Worm (Caenorhabditis elegans) whole organism, early embryonic: ENCODE results near the gene C34H4.1.
A peak's percentile ranks its signal among the peaks of the same experiment; 100 is the strongest.

Experiments
- B0310.2 ChIP-seq: sonication (generic microtip); optimal IDR thresholded peaks from 2 replicates; lab custom pipeline; 2016; ENCODE audit warnings: mild to moderate bottlenecking, missing genetic modification characterization, missing compliant biosample characterization
- F13C5.2 ChIP-seq: sonication (generic microtip); optimal IDR thresholded peaks from 2 replicates; lab custom pipeline; 2017; ENCODE audit warnings: mild to moderate bottlenecking, missing genetic modification characterization, inconsistent platforms, missing compliant biosample characterization
- aly-1 ChIP-seq: sonication (generic microtip); optimal IDR thresholded peaks from 2 replicates; lab custom pipeline; 2016; ENCODE audit warnings: missing genetic modification characterization, missing compliant biosample characterization
- ama-1 ChIP-seq: fragments of 150-350 bp; optimal IDR thresholded peaks from 2 replicates; lab custom pipeline; 2014
- ceh-13 ChIP-seq: fragments of 200-800 bp; sonication (Bioruptor generic); optimal IDR thresholded peaks from 2 replicates; lab custom pipeline; 2018; ENCODE audit warnings: mild to moderate bottlenecking, missing genetic modification characterization, missing compliant biosample characterization
- ceh-36 ChIP-seq: sonication (generic microtip); optimal IDR thresholded peaks from 2 replicates; lab custom pipeline; 2016; ENCODE audit warnings: missing genetic modification characterization, inconsistent platforms, missing compliant biosample characterization
- ets-7 ChIP-seq: sonication (generic microtip); optimal IDR thresholded peaks from 2 replicates; lab custom pipeline; 2016; ENCODE audit warnings: missing genotype, missing genetic modification characterization, missing compliant biosample characterization
- flt-1 ChIP-seq: fragments of 200-800 bp; sonication (Bioruptor generic); IDR thresholded peaks from 2 replicates; pipeline ENCODE4 v1.3.6; 2022; ENCODE audit warnings: missing genetic modification characterization, missing compliant biosample characterization
- hmbx-1 ChIP-seq: sonication (generic microtip); optimal IDR thresholded peaks from 2 replicates; lab custom pipeline; 2016; ENCODE audit warnings: mild to moderate bottlenecking, missing genetic modification characterization, missing compliant biosample characterization
- hmg-4 ChIP-seq: fragments of 200-800 bp; sonication (Bioruptor generic); optimal IDR thresholded peaks from 2 replicates; lab custom pipeline; 2018; ENCODE audit warnings: mild to moderate bottlenecking, missing genetic modification characterization, missing compliant biosample characterization
- hnd-1 ChIP-seq: sonication (generic microtip); optimal IDR thresholded peaks from 2 replicates; lab custom pipeline; 2016; ENCODE audit warnings: missing genetic modification characterization, missing compliant biosample characterization
- pes-1 ChIP-seq: fragments of 200-800 bp; sonication (Bioruptor generic); IDR thresholded peaks from 2 replicates; pipeline ENCODE4 v1.3.6; 2022; ENCODE audit warnings: missing genetic modification reagents, missing genetic modification characterization, missing compliant biosample characterization
- scrt-1 ChIP-seq: fragments of 200-800 bp; sonication (Bioruptor generic); IDR thresholded peaks from 2 replicates; pipeline ENCODE4 v1.3.6; 2022; ENCODE audit warnings: missing genetic modification characterization, missing compliant biosample characterization
- sea-1 ChIP-seq: fragments of 200-800 bp; sonication (Bioruptor generic); conservative IDR thresholded peaks from 2 replicates; pipeline ENCODE4 v1.3.6; 2022; ENCODE audit warnings: missing genetic modification characterization, missing compliant biosample characterization
- tbx-11 ChIP-seq: fragments of 200-800 bp; sonication (Bioruptor generic); IDR thresholded peaks from 2 replicates; pipeline ENCODE4 v1.3.6; 2022; ENCODE audit warnings: missing genetic modification characterization, missing compliant biosample characterization
- tbx-37 ChIP-seq: fragments of 200-800 bp; sonication (Bioruptor generic); conservative IDR thresholded peaks from 2 replicates; pipeline ENCODE4 v1.3.6; 2022; ENCODE audit warnings: missing genetic modification reagents, missing genetic modification characterization, missing compliant biosample characterization
- tra-4 ChIP-seq: sonication (generic microtip); optimal IDR thresholded peaks from 2 replicates; lab custom pipeline; 2017; ENCODE audit warnings: missing genetic modification characterization, missing compliant biosample characterization

The C34H4.1 gene

DNA sequence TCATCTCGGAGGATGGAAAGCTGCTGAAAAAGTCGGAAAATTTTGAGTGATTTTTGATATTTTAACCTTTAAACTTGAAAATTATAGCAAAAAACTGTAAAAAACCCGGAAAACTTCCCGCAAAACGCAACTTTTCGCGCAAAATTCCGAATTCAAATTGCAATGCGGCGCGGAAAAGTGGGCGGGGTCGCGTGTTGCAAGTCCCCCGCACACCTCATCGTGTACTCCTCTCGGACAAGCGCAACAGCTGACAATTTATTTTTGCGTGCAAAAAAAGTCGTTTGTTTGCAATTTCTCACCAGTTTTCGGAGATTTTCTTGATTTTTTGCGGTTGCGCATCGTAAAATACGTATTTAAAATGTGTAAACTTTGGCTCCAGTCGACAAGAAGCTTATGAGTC is 40.4 kb downstream of the C34H4.1 start, which contains the start of gene npp-8:
Gene npp-8, minus strand, starts transcription at position 23 of the 400 bp plus-strand sequence.
- peak; percentile 97 for TF ChIP-seq F13C5.2 (tag; lab: Kevin White, UChicago)
- TF ChIP-seq ceh-13 (GFP tag; lab: Kevin White, UChicago) = peak; percentile 58
- TF ChIP-seq B0310.2 (tag; lab: Kevin White, UChicago) = peak; percentile 68
- peak; percentile 58; the same call in 1 of the 2 replicates for TF ChIP-seq tbx-37 (GFP tag; lab: Robert Waterston, UW)
- TF ChIP-seq sea-1 (GFP tag; lab: Robert Waterston, UW) = peak; percentile 84
- peak; percentile 84 for TF ChIP-seq pes-1 (GFP tag; lab: Robert Waterston, UW)
- TF ChIP-seq tbx-11 (GFP tag; lab: Robert Waterston, UW) = peak; percentile 73; the same call in 1 of the 2 replicates
- TF ChIP-seq hmbx-1 (tag; lab: Kevin White, UChicago) = peak; percentile 38
- TF ChIP-seq scrt-1 = peak; percentile 81
- TF ChIP-seq hmg-4 (GFP tag; lab: Kevin White, UChicago) = peak; percentile 82
- peak; percentile 1 for TF ChIP-seq tra-4 (tag; lab: Kevin White, UChicago)
- peak; percentile 85 for TF ChIP-seq ceh-36 (tag; lab: Kevin White, UChicago)
- TF ChIP-seq flt-1 = peak; percentile 62
- TF ChIP-seq hnd-1 (tag; lab: Kevin White, UChicago) = peak; percentile 47
- TF ChIP-seq ets-7 (tag; lab: Kevin White, UChicago) = peak; percentile 67
- peak; percentile 8 for TF ChIP-seq aly-1 (tag; lab: Kevin White, UChicago)
- TF ChIP-seq ama-1 = no peak

DNA sequence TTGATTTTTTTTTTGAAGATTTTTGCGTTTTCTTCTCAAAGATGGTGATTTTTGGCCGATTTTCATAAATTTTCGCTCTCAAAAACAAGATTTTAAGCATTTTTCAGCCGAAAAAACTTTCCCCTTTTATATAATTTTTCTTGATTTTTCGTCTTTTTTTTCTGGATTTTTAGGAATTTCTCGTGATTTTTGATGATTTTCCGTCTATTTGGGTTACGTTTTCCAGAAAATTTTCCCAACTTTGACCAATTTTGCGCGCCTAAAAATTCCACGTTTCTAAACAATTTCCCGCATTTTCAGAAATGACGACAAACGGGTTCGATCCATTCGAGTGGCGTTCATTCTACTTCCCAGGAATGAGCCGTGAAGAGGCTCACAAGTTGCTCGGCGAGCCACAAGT is 41.6 kb downstream of the C34H4.1 start, which contains the start of gene ced-2:
Gene ced-2, plus strand, starts transcription at position 301 of the 400 bp plus-strand sequence.
- TF ChIP-seq tbx-11 (GFP tag; lab: Robert Waterston, UW) (no peak), pes-1 (GFP tag; lab: Robert Waterston, UW) (no peak), ceh-36 (tag; lab: Kevin White, UChicago) (no peak), tra-4 (tag; lab: Kevin White, UChicago) (no peak), flt-1 (no peak), aly-1 (tag; lab: Kevin White, UChicago) (no peak), B0310.2 (tag; lab: Kevin White, UChicago) (no peak), ama-1 (no peak)

DNA sequence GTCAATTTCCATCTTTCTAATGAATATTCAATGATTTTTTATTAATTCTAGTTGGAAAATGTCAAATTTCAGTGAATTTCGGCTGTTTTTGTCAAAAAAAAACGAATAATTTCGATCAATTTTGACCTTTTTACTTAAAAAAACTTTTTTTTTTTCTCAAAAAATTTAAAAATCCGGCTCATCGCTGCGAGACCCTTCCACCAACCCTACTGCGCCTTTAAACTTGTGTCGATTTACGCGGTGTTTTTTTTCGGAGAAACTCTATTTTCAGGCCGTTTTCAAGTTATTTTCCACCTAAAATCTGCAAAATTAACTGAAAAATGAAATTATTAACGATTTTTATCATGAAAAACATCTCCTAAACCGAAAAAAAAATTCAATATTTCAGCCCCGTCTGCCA is 45.4 kb downstream of the C34H4.1 start:
- TF ChIP-seq hnd-1 (tag; lab: Kevin White, UChicago) (no peak), scrt-1 (no peak), ets-7 (tag; lab: Kevin White, UChicago) (no peak), sea-1 (GFP tag; lab: Robert Waterston, UW) (no peak), ama-1 (no peak), tbx-37 (GFP tag; lab: Robert Waterston, UW) (no peak), aly-1 (tag; lab: Kevin White, UChicago) (no peak), hmbx-1 (tag; lab: Kevin White, UChicago) (no peak), pes-1 (GFP tag; lab: Robert Waterston, UW) (no peak), B0310.2 (tag; lab: Kevin White, UChicago) (no peak), flt-1 (no peak), hmg-4 (GFP tag; lab: Kevin White, UChicago) (no peak)

DNA sequence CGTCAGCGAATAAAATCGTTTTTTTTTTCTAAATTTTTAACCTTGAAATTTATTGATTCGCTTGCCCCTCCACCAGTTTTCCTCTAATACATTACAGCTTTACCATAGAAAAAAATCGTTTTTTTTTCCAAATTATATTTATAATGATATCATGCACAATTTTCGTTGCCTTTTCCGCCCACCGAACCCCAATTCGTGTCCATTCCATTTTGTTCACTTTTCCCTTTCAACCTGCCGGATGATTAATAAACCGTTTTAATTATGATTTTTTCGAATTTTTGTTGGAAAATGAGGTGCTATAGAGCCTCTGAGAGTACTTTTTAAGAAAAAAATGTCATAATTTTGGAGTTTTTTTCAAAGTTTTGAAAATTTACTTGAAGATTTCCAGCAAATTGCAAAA is 46.0 kb downstream of the C34H4.1 start, which contains the start of gene set-23:
Gene set-23, plus strand, starts transcription at position 301 of the 400 bp plus-strand sequence.
- no peak for TF ChIP-seq flt-1
- TF ChIP-seq B0310.2 (tag; lab: Kevin White, UChicago) = no peak
- TF ChIP-seq hmbx-1 (tag; lab: Kevin White, UChicago) = no peak
- no peak for TF ChIP-seq ama-1
- no peak for TF ChIP-seq tbx-11 (GFP tag; lab: Robert Waterston, UW)
- no peak for TF ChIP-seq sea-1 (GFP tag; lab: Robert Waterston, UW)
- no peak for TF ChIP-seq tra-4 (tag; lab: Kevin White, UChicago)
- TF ChIP-seq ets-7 (tag; lab: Kevin White, UChicago) = no peak

DNA sequence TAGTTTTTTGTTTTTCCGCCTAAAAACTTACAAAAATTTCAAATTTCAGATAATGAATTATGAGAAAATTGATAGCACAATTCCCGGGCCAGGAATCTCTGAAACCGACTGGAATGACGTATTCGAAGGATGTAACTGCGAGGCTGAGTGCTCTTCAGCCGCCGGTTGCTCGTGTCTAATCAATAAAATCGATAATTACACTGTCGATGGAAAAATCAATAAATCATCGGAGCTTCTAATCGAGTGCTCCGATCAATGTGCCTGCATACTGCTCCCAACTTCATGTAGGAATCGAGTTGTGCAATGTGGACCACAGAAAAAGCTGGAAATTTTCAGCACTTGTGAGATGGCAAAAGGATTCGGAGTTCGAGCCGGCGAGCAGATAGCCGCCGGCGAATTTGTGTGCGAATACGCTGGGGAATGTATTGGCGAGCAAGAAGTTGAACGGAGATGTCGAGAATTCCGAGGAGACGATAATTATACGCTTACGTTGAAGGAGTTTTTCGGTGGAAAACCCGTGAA is 47.6 kb downstream of the C34H4.1 start:
- no peak for TF ChIP-seq aly-1 (tag; lab: Kevin White, UChicago)
- no peak for TF ChIP-seq ceh-36 (tag; lab: Kevin White, UChicago)
- TF ChIP-seq hmbx-1 (tag; lab: Kevin White, UChicago) = no peak
- TF ChIP-seq tra-4 (tag; lab: Kevin White, UChicago) = no peak

DNA sequence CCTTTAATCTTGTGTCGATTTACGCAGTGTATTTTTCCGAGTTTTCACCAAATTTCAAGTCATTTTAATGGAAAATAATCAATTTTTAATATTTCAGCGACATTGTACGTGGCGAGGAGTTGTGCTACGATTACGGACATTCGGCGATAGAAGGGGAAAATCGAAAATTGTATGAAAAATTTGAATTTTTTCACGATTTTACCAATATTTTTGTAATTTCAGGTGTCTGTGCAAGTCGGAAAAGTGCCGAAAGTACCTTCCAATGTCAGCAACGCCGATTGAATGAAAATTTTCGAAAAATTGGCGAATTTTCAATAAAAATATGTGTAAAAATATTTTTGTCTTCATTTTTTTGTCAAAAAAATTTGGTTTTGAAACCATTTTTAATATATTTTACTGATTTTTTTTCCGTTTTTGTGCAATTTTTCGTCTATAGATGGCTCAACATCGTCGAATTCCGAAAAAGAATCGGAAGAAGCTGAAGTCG is 49.9 kb downstream of the C34H4.1 start, which contains the start of gene Y41D4B.11:
Gene Y41D4B.11, plus strand, starts transcription at position 437 of the 487 bp plus-strand sequence.
- TF ChIP-seq pes-1 (GFP tag; lab: Robert Waterston, UW) (no peak), B0310.2 (tag; lab: Kevin White, UChicago) (no peak), tbx-37 (GFP tag; lab: Robert Waterston, UW) (no peak), ama-1 (no peak), tra-4 (tag; lab: Kevin White, UChicago) (no peak), hnd-1 (tag; lab: Kevin White, UChicago) (no peak), aly-1 (tag; lab: Kevin White, UChicago) (no peak), ets-7 (tag; lab: Kevin White, UChicago) (no peak), hmg-4 (GFP tag; lab: Kevin White, UChicago) (no peak), scrt-1 (no peak), sea-1 (GFP tag; lab: Robert Waterston, UW) (no peak), tbx-11 (GFP tag; lab: Robert Waterston, UW) (no peak), hmbx-1 (tag; lab: Kevin White, UChicago) (no peak), ceh-13 (GFP tag; lab: Kevin White, UChicago) (no peak), ceh-36 (tag; lab: Kevin White, UChicago) (no peak)
